Worm (Caenorhabditis elegans): ENCODE measurements around the gene C15C8.4.

C15C8.4 gene

ce11 chrV:12728062-12728665, 19.1 kb downstream of the C15C8.4 start, which contains the start of the genes rpl-28 and mrpl-49 (continued):
- 0 out of 2 replicates have a peak, but pooled peaks have one; percentile 6 for TF ChIP-seq vab-7 (GFP tag; IDR thresholded peaks at IDR 0.05)
- no peak for TF ChIP-seq nhr-237 (tag; optimal IDR thresholded peaks at IDR 0.05)
- peak; percentile 86 for TF ChIP-seq mep-1 (tag; optimal IDR thresholded peaks at IDR 0.05)
- peak; percentile 54 for TF ChIP-seq nhr-102 (tag; optimal IDR thresholded peaks at IDR 0.05)
- peak; percentile 17 for TF ChIP-seq ama-1 (optimal IDR thresholded peaks at IDR 0.05)
- TF ChIP-seq ceh-20 (GFP tag; IDR thresholded peaks at IDR 0.05), result no peak
- no peak for TF ChIP-seq Y75B8A.6 (GFP tag; IDR thresholded peaks at IDR 0.05)
- no peak; the same call in 1 of the 2 replicates for TF ChIP-seq hmg-1.1 (GFP tag; IDR thresholded peaks at IDR 0.05)
- peak; percentile 99 for TF ChIP-seq Y48G9A.11 (GFP tag; IDR thresholded peaks at IDR 0.05)
- no peak for TF ChIP-seq lir-3 (tag; optimal IDR thresholded peaks at IDR 0.05)
- TF ChIP-seq unc-62 (GFP tag; optimal IDR thresholded peaks at IDR 0.05 in 1 of 2), result peak in 1 of 2 experiments; percentile 71
- TF ChIP-seq unc-62 (tag; optimal IDR thresholded peaks at IDR 0.05), result no peak
- TF ChIP-seq ztf-7 (tag; optimal IDR thresholded peaks at IDR 0.05), result no peak
- no peak for TF ChIP-seq lin-1 (GFP tag; IDR thresholded peaks at IDR 0.05)
- peak; percentile 98 for TF ChIP-seq nhr-6 (tag; optimal IDR thresholded peaks at IDR 0.05)
- TF ChIP-seq php-3 (GFP tag; IDR thresholded peaks at IDR 0.05), result no peak
- TF ChIP-seq nhr-42 (GFP tag; IDR thresholded peaks at IDR 0.05), result 0 out of 2 replicates have a peak, but pooled peaks have one; percentile 57
- TF ChIP-seq madf-9 (GFP tag; conservative IDR thresholded peaks at IDR 0.05), result 0 out of 2 replicates have a peak, but pooled peaks have one; percentile 26
- no peak for TF ChIP-seq set-16 (GFP tag; IDR thresholded peaks at IDR 0.05)
- TF ChIP-seq ZK337.2 (GFP tag; IDR thresholded peaks at IDR 0.05), result 0 out of 2 replicates have a peak, but pooled peaks have one; percentile 6
- peak; percentile 42 for TF ChIP-seq pqm-1 (tag; optimal IDR thresholded peaks at IDR 0.05)
- TF ChIP-seq zag-1 (tag; optimal IDR thresholded peaks at IDR 0.05), result no peak
- TF ChIP-seq ceh-82 (tag; optimal IDR thresholded peaks at IDR 0.05), result no peak
- TF ChIP-seq nhr-25 (tag; optimal IDR thresholded peaks at IDR 0.05; ENCODE audit: borderline replicate concordance, insufficient read depth), result peak; percentile 35
- TF ChIP-seq mdt-29 (GFP tag; IDR thresholded peaks at IDR 0.05), result no peak
- peak; percentile 38 to 94 for TF ChIP-seq lsy-2 (tag; optimal IDR thresholded peaks at IDR 0.05)
- no peak for TF ChIP-seq ceh-32 (tag; optimal IDR thresholded peaks at IDR 0.05; ENCODE audit: poor library complexity)
- no peak for TF ChIP-seq daf-12 (tag; optimal IDR thresholded peaks at IDR 0.05)
- TF ChIP-seq nhr-11 (tag; optimal IDR thresholded peaks at IDR 0.05), result peak; percentile 88
- no peak for TF ChIP-seq madf-5 (GFP tag; IDR thresholded peaks at IDR 0.05)

ce11 chrV:12727104-12727637, 20.1 kb downstream of the C15C8.4 start, which contains the start of gene R11D1.13:
R11D1.13 (plus strand) TSS chrV:12727154.
- no peak for TF ChIP-seq ceh-20 (GFP tag; IDR thresholded peaks at IDR 0.05)
- TF ChIP-seq F26F4.8 (GFP tag; conservative IDR thresholded peaks at IDR 0.05), result no peak
- no peak for TF ChIP-seq aly-2 (tag; optimal IDR thresholded peaks at IDR 0.05)
- TF ChIP-seq sdz-12 (GFP tag; optimal IDR thresholded peaks at IDR 0.05), result no peak
- TF ChIP-seq daf-19 (GFP tag; conservative IDR thresholded peaks at IDR 0.05), result 0 out of 2 replicates have a peak, but pooled peaks have one; percentile 46
- TF ChIP-seq arid-1 (GFP tag; conservative IDR thresholded peaks at IDR 0.05), result no peak
- peak; percentile 36; the same call in 1 of the 2 replicates for TF ChIP-seq lin-38 (GFP tag; IDR thresholded peaks at IDR 0.05)
- no peak for TF ChIP-seq pqm-1 (tag; optimal IDR thresholded peaks at IDR 0.05)
- TF ChIP-seq mes-2 (tag; optimal IDR thresholded peaks at IDR 0.05; ENCODE audit: poor library complexity, severe bottlenecking), result no peak
- peak; percentile 31; the same call in 1 of the 2 replicates for TF ChIP-seq Y48G9A.11 (GFP tag; IDR thresholded peaks at IDR 0.05)
- TF ChIP-seq nhr-48 (tag; optimal IDR thresholded peaks at IDR 0.05), result no peak
- no peak for TF ChIP-seq lin-1 (GFP tag; IDR thresholded peaks at IDR 0.05)
- TF ChIP-seq ceh-62 (tag; optimal IDR thresholded peaks at IDR 0.05), result no peak
- TF ChIP-seq ceh-28 (tag; optimal IDR thresholded peaks at IDR 0.05), result no peak
- no peak for TF ChIP-seq ztf-11 (tag; optimal IDR thresholded peaks at IDR 0.05)
